Fruit fly (Drosophila melanogaster): ENCODE results near the gene pigs.
A peak's percentile ranks its signal among the peaks of the same experiment; 100 is the strongest.

pigs gene

dm6 chrX:6654198-6654831, 54.5 kb downstream of the pigs start, which contains the start of the genes CG3226 and Cdc7:
TSS of gene CG3226 (minus strand) at chrX:6654248.
TSS of gene Cdc7 (plus strand) at chrX:6654541.
- peak; percentile 78 for TF ChIP-seq CG17801 (GFP tag; optimal IDR thresholded peaks at IDR 0.05; ENCODE audit: partially characterized antibody)

dm6 chrX:6656023-6656594, 56.2 kb downstream of the pigs start:
- TF ChIP-seq CG17801 (GFP tag; optimal IDR thresholded peaks at IDR 0.05; ENCODE audit: partially characterized antibody), result peak; percentile 93

dm6 chrX:6656626-6657558, 57.0 kb downstream of the pigs start:
- TF ChIP-seq CG17801 (GFP tag; optimal IDR thresholded peaks at IDR 0.05; ENCODE audit: partially characterized antibody), result peak; percentile 78

- TF ChIP-seq CG17801 (GFP tag; optimal IDR thresholded peaks at IDR 0.05; ENCODE audit: partially characterized antibody), result no peak
Observed at dm6 chrX:6659919-6660318, 60.1 kb downstream of the pigs start.

- no peak for TF ChIP-seq CG17801 (GFP tag; optimal IDR thresholded peaks at IDR 0.05; ENCODE audit: partially characterized antibody)
Observed at dm6 chrX:6661392-6661837, 61.6 kb downstream of the pigs start, which contains the start of the genes CG3224 and Ctr1A. TSS of gene CG3224 (minus strand) at chrX:6661462. TSS of gene Ctr1A (plus strand) at chrX:6661647.

dm6 chrX:6661880-6662279, 62.0 kb downstream of the pigs start:
- TF ChIP-seq CG17801 (GFP tag; optimal IDR thresholded peaks at IDR 0.05; ENCODE audit: partially characterized antibody), result no peak

- no peak for TF ChIP-seq CG17801 (GFP tag; optimal IDR thresholded peaks at IDR 0.05; ENCODE audit: partially characterized antibody)
Observed at dm6 chrX:6662378-6662777, 62.5 kb downstream of the pigs start.

- TF ChIP-seq CG17801 (GFP tag; optimal IDR thresholded peaks at IDR 0.05; ENCODE audit: partially characterized antibody), result no peak
Observed at dm6 chrX:6662876-6663551, 63.2 kb downstream of the pigs start.

- no peak for TF ChIP-seq CG17801 (GFP tag; optimal IDR thresholded peaks at IDR 0.05; ENCODE audit: partially characterized antibody)
Observed at dm6 chrX:6663976-6664375, 64.1 kb downstream of the pigs start.

dm6 chrX:6673637-6674487, 74.0 kb downstream of the pigs start, which contains the start of the genes CG3198 and Mcm6:
TSS of gene CG3198 (minus strand) at chrX:6673973.
TSS of gene Mcm6 (plus strand) at chrX:6674387.
- TF ChIP-seq CG17801 (GFP tag; optimal IDR thresholded peaks at IDR 0.05; ENCODE audit: partially characterized antibody), result no peak

dm6 chrX:6677826-6678489, 78.1 kb downstream of the pigs start, which contains the start of gene Fum1:
TSS of gene Fum1 (plus strand) at chrX:6678424.
- peak; percentile 58 for TF ChIP-seq CG17801 (GFP tag; optimal IDR thresholded peaks at IDR 0.05; ENCODE audit: partially characterized antibody)

- peak; percentile 88 for TF ChIP-seq CG17801 (GFP tag; optimal IDR thresholded peaks at IDR 0.05; ENCODE audit: partially characterized antibody)
Observed at dm6 chrX:6678635-6679501, 79.0 kb downstream of the pigs start, which contains the start of gene ND-ASHI. TSS of gene ND-ASHI (minus strand) at chrX:6679118.
